Worm (Caenorhabditis elegans) whole organism, L1 larva: ENCODE results near the gene K04C2.8.

Experiments used
- C04F5.9 ChIP-seq: sonication (generic microtip); optimal IDR thresholded peaks from 2 replicates; lab custom pipeline; 2016; ENCODE audit warnings: missing genetic modification characterization, missing compliant biosample characterization
- C16A3.4 ChIP-seq: fragments of 150-350 bp; optimal IDR thresholded peaks from 2 replicates; lab custom pipeline; 2014; ENCODE audit warnings: missing biosample characterization, missing genetic modification characterization
- F16B12.6 ChIP-seq: fragments of 150-350 bp; optimal IDR thresholded peaks from 2 replicates; lab custom pipeline; 2014; ENCODE audit warnings: missing biosample characterization, missing genetic modification characterization
- Y116A8C.19 ChIP-seq: sonication (generic microtip); optimal IDR thresholded peaks from 2 replicates; lab custom pipeline; 2016; ENCODE audit warnings: missing compliant biosample characterization, missing genetic modification characterization, borderline replicate concordance
- alr-1 ChIP-seq: fragments of 200-800 bp; sonication (Bioruptor generic); optimal IDR thresholded peaks from 2 replicates; lab custom pipeline; 2018; ENCODE audit warnings: borderline replicate concordance, mild to moderate bottlenecking, missing genetic modification characterization, missing compliant biosample characterization
- aly-2 ChIP-seq: fragments of 150-350 bp; optimal IDR thresholded peaks from 2 replicates; lab custom pipeline; 2014; ENCODE audit warnings: missing biosample characterization, missing genetic modification characterization
- ama-1 ChIP-seq: fragments of 150-350 bp; optimal IDR thresholded peaks from 2 replicates; lab custom pipeline; 2014
- ceh-82 ChIP-seq, 3 experiments: fragments of 150-350 bp in 1 of 3; sonication (generic microtip) in 2 of 3; optimal IDR thresholded peaks; 2 replicates each; lab custom pipeline; 2014 to 2017; ENCODE audit warnings: missing biosample characterization in 3 of 3, missing genetic modification characterization in 3 of 3
- ceh-90 ChIP-seq: sonication (generic microtip); optimal IDR thresholded peaks from 2 replicates; lab custom pipeline; 2016; ENCODE audit warnings: missing genetic modification characterization, missing compliant biosample characterization
- ces-1 ChIP-seq: fragments of 150-350 bp; optimal IDR thresholded peaks from 2 replicates; lab custom pipeline; 2014; ENCODE audit warnings: missing biosample characterization, missing genetic modification reagents, missing genetic modification characterization
- dpl-1 ChIP-seq, 3 experiments: fragments of 150-350 bp in 2 of 3; sonication (generic microtip) in 1 of 3; optimal IDR thresholded peaks; 2 replicates each; lab custom pipeline; 2014 to 2017; ENCODE audit warnings: missing biosample characterization in 3 of 3, missing genetic modification characterization in 3 of 3, missing genetic modification reagents in 3 of 3
- efl-1 ChIP-seq, 4 experiments: fragments of 150-350 bp; optimal IDR thresholded peaks in 3 of 4; peaks in 1 of 4; 1 replicate in 1 of 4; 2 replicates in 3 of 4; lab custom pipeline; 2014; ENCODE audit warnings: missing biosample characterization in 2 of 4, missing genetic modification characterization in 2 of 4, missing genetic modification reagents in 2 of 4
- egl-13 ChIP-seq: sonication (generic microtip); optimal IDR thresholded peaks from 2 replicates; lab custom pipeline; 2016; ENCODE audit warnings: missing genotype, missing genetic modification reagents, missing genetic modification characterization, missing compliant biosample characterization
- egl-27 ChIP-seq, 2 experiments: fragments of 150-350 bp in 1 of 2; sonication (generic microtip); optimal IDR thresholded peaks; 3 replicates each; lab custom pipeline; 2017 to 2018; ENCODE audit warnings: missing biosample characterization in 2 of 2, missing genetic modification characterization in 2 of 2, missing genetic modification reagents in 2 of 2
- elt-2 ChIP-seq: sonication (generic microtip); optimal IDR thresholded peaks from 2 replicates; lab custom pipeline; 2016; ENCODE audit warnings: missing genetic modification characterization, mild to moderate bottlenecking, inconsistent platforms, missing compliant biosample characterization, missing genetic modification reagents
- elt-3 ChIP-seq, 6 experiments: fragments of 150-350 bp in 1 of 6; sonication (generic microtip); optimal IDR thresholded peaks; 2 replicates each; lab custom pipeline; 2017 to 2018; ENCODE audit warnings: missing biosample characterization in 6 of 6, missing genetic modification characterization in 6 of 6, inconsistent platforms in 1 of 6
- grh-1 ChIP-seq: fragments of 200-800 bp; sonication (Bioruptor generic); IDR thresholded peaks from 2 replicates; pipeline ENCODE4 v1.3.6; 2022; ENCODE audit warnings: missing genetic modification reagents, missing genetic modification characterization, missing compliant biosample characterization
- hlh-17 ChIP-seq: fragments of 200-800 bp; sonication (Bioruptor generic); optimal IDR thresholded peaks from 2 replicates; lab custom pipeline; 2018; ENCODE audit warnings: missing genetic modification characterization, mild to moderate bottlenecking, missing compliant biosample characterization, moderate library complexity, borderline replicate concordance
- hlh-4 ChIP-seq: sonication (generic microtip); optimal IDR thresholded peaks from 2 replicates; lab custom pipeline; 2016; ENCODE audit warnings: mild to moderate bottlenecking, missing genetic modification characterization, missing compliant biosample characterization
- hpl-2 ChIP-seq: fragments of 150-350 bp; optimal IDR thresholded peaks from 2 replicates; lab custom pipeline; 2014; ENCODE audit warnings: missing biosample characterization, missing genetic modification reagents, missing genetic modification characterization
- irx-1 ChIP-seq: sonication (generic microtip); optimal IDR thresholded peaks from 2 replicates; lab custom pipeline; 2016; ENCODE audit warnings: missing genetic modification characterization, missing compliant biosample characterization
- isw-1 ChIP-seq: fragments of 200-800 bp; sonication (Bioruptor generic); IDR thresholded peaks from 2 replicates; pipeline ENCODE4 v1.3.6; 2022; ENCODE audit warnings: missing genetic modification characterization, missing compliant biosample characterization
- lin-13 ChIP-seq: fragments of 150-350 bp; optimal IDR thresholded peaks from 2 replicates; lab custom pipeline; 2014; ENCODE audit warnings: missing biosample characterization, missing genetic modification reagents, missing genetic modification characterization
- lin-14 ChIP-seq: fragments of 200-800 bp; sonication (Bioruptor generic); optimal IDR thresholded peaks from 2 replicates; lab custom pipeline; 2018; ENCODE audit warnings: mild to moderate bottlenecking, missing genetic modification characterization, moderate library complexity, missing compliant biosample characterization
- lin-15B ChIP-seq: fragments of 150-350 bp; sonication (generic microtip); optimal IDR thresholded peaks from 3 replicates; lab custom pipeline; 2014; ENCODE audit warnings: missing biosample characterization, missing genetic modification characterization
- lin-35 ChIP-seq, 2 experiments: fragments of 150-350 bp; optimal IDR thresholded peaks; 2 replicates each; lab custom pipeline; 2014; ENCODE audit warnings: missing biosample characterization in 2 of 2, missing genetic modification characterization in 2 of 2, missing genetic modification reagents in 2 of 2
- lin-39 ChIP-seq: fragments of 150-350 bp; optimal IDR thresholded peaks from 2 replicates; lab custom pipeline; 2014; ENCODE audit warnings: missing biosample characterization, missing genetic modification reagents, missing genetic modification characterization
- lsy-2 ChIP-seq, 2 experiments: fragments of 150-350 bp; optimal IDR thresholded peaks; 2 replicates each; lab custom pipeline; 2014; ENCODE audit warnings: missing biosample characterization in 2 of 2, missing genetic modification characterization in 2 of 2
- mdl-1 ChIP-seq, 2 experiments: fragments of 150-350 bp; optimal IDR thresholded peaks; 2 replicates each; lab custom pipeline; 2014 to 2017; ENCODE audit warnings: missing biosample characterization in 2 of 2, missing genetic modification characterization in 2 of 2, inconsistent platforms in 1 of 2
- mef-2 ChIP-seq: fragments of 150-350 bp; optimal IDR thresholded peaks from 2 replicates; lab custom pipeline; 2014; ENCODE audit warnings: missing biosample characterization, missing genetic modification characterization
- mep-1 ChIP-seq: fragments of 150-350 bp; optimal IDR thresholded peaks from 2 replicates; lab custom pipeline; 2014; ENCODE audit warnings: missing biosample characterization, missing genetic modification characterization
- nhr-11 ChIP-seq: fragments of 150-350 bp; optimal IDR thresholded peaks from 2 replicates; lab custom pipeline; 2014; ENCODE audit warnings: missing biosample characterization, missing genetic modification characterization
- nhr-19 ChIP-seq: fragments of 200-800 bp; sonication (Bioruptor generic); conservative IDR thresholded peaks from 2 replicates; pipeline ENCODE4 v1.3.6; 2022; ENCODE audit warnings: missing genetic modification characterization, missing compliant biosample characterization
- nhr-237 ChIP-seq: fragments of 150-350 bp; optimal IDR thresholded peaks from 2 replicates; lab custom pipeline; 2014; ENCODE audit warnings: missing biosample characterization, missing genetic modification characterization
- nhr-28 ChIP-seq: fragments of 150-350 bp; optimal IDR thresholded peaks from 2 replicates; lab custom pipeline; 2014; ENCODE audit warnings: missing biosample characterization, missing genetic modification characterization
- nhr-47 ChIP-seq: sonication (generic microtip); optimal IDR thresholded peaks from 2 replicates; lab custom pipeline; 2016; ENCODE audit warnings: mild to moderate bottlenecking, missing genetic modification characterization, moderate library complexity, missing compliant biosample characterization
- nhr-76 ChIP-seq: sonication (generic microtip); optimal IDR thresholded peaks from 2 replicates; lab custom pipeline; 2017; ENCODE audit warnings: missing biosample characterization, missing genetic modification characterization
- nhr-77 ChIP-seq: fragments of 150-350 bp; optimal IDR thresholded peaks from 2 replicates; lab custom pipeline; 2014; ENCODE audit warnings: missing biosample characterization, missing genetic modification characterization
- pax-3 ChIP-seq: fragments of 200-800 bp; sonication (Bioruptor generic); optimal IDR thresholded peaks from 2 replicates; lab custom pipeline; 2018; ENCODE audit warnings: mild to moderate bottlenecking, missing genetic modification characterization, moderate library complexity, missing compliant biosample characterization
- pqm-1 ChIP-seq: sonication (generic microtip); optimal IDR thresholded peaks from 3 replicates; lab custom pipeline; 2017; ENCODE audit warnings: missing biosample characterization, missing genetic modification characterization
- rnt-1 ChIP-seq: sonication (generic microtip); optimal IDR thresholded peaks from 2 replicates; lab custom pipeline; 2016; ENCODE audit warnings: mild to moderate bottlenecking, missing genetic modification characterization, moderate library complexity, missing compliant biosample characterization
- snpc-4 ChIP-seq: fragments of 150-350 bp; optimal IDR thresholded peaks from 2 replicates; lab custom pipeline; 2014; ENCODE audit warnings: missing biosample characterization, missing genetic modification characterization
- sup-37 ChIP-seq: fragments of 200-800 bp; sonication (Bioruptor generic); optimal IDR thresholded peaks from 2 replicates; lab custom pipeline; 2018; ENCODE audit warnings: mild to moderate bottlenecking, missing genetic modification characterization, missing compliant biosample characterization
- tbx-2 ChIP-seq: sonication (generic microtip); optimal IDR thresholded peaks from 2 replicates; lab custom pipeline; 2016; ENCODE audit warnings: missing genetic modification characterization, missing compliant biosample characterization
- unc-130 ChIP-seq: fragments of 150-350 bp; optimal IDR thresholded peaks from 2 replicates; lab custom pipeline; 2017; ENCODE audit warnings: missing biosample characterization, missing genetic modification characterization, inconsistent platforms
- unc-62 ChIP-seq: fragments of 150-350 bp; optimal IDR thresholded peaks from 2 replicates; lab custom pipeline; 2014; ENCODE audit warnings: missing biosample characterization, missing genetic modification reagents, missing genetic modification characterization
- unc-98 ChIP-seq: fragments of 200-800 bp; sonication (Bioruptor generic); IDR thresholded peaks from 2 replicates; pipeline ENCODE4 v1.3.6; 2022; ENCODE audit warnings: missing genetic modification characterization, missing compliant biosample characterization
- vab-15 ChIP-seq: sonication (generic microtip); optimal IDR thresholded peaks from 2 replicates; lab custom pipeline; 2017; ENCODE audit warnings: missing genotype, mild to moderate bottlenecking, missing genetic modification characterization, missing compliant biosample characterization
- xbp-1 ChIP-seq: sonication (generic microtip); optimal IDR thresholded peaks from 2 replicates; lab custom pipeline; 2016; ENCODE audit warnings: missing genetic modification characterization, missing compliant biosample characterization
- zag-1 ChIP-seq: fragments of 150-350 bp; optimal IDR thresholded peaks from 2 replicates; lab custom pipeline; 2014; ENCODE audit warnings: missing biosample characterization, missing genetic modification characterization

K04C2.8 gene

ce11 chrIII:6887574-6887973 lies 17.5 kb downstream of the K04C2.8 start (continued):
- no peak for TF ChIP-seq vab-15 (tag; lab: Kevin White, UChicago)
- no peak for TF ChIP-seq Y116A8C.19 (tag; lab: Kevin White, UChicago)
- TF ChIP-seq pqm-1 (tag; lab: Kevin White, UChicago), result no peak
- TF ChIP-seq snpc-4 (tag; lab: Kevin White, UChicago), result no peak
- TF ChIP-seq ces-1 (GFP tag; lab: Kevin White, UChicago), result no peak
- TF ChIP-seq ceh-82 (tag; optimal IDR thresholded peaks at IDR 0.05; lab: Kevin White, UChicago), result peak; percentile 53 to 65 (median 59)
- peak in 1 of 2 experiments; percentile 65 for TF ChIP-seq mdl-1 (tag; optimal IDR thresholded peaks at IDR 0.05; lab: Kevin White, UChicago)
- TF ChIP-seq sup-37, result no peak
- TF ChIP-seq alr-1, result no peak
- peak; percentile 12; the same call in 1 of the 2 replicates for TF ChIP-seq isw-1 (GFP tag; lab: Robert Waterston, UW)
- no peak for TF ChIP-seq mef-2 (tag; lab: Kevin White, UChicago)
- no peak for TF ChIP-seq hlh-17 (GFP tag; lab: Kevin White, UChicago)
- peak; percentile 73 for TF ChIP-seq unc-130 (tag; lab: Kevin White, UChicago)
- peak; percentile 45 for TF ChIP-seq C04F5.9 (tag; lab: Kevin White, UChicago)
- TF ChIP-seq egl-13, result no peak
- no peak for TF ChIP-seq hpl-2 (GFP tag; lab: Kevin White, UChicago)
- no peak for TF ChIP-seq hlh-4
- TF ChIP-seq nhr-28 (tag; lab: Kevin White, UChicago), result no peak
- peak; percentile 69 for TF ChIP-seq rnt-1 (tag; lab: Kevin White, UChicago)
- peak; percentile 56 for TF ChIP-seq xbp-1 (tag; lab: Kevin White, UChicago)
- TF ChIP-seq lin-13, result peak; percentile 60
- no peak for TF ChIP-seq unc-62 (GFP tag; lab: Kevin White, UChicago)
- TF ChIP-seq nhr-77 (tag; lab: Kevin White, UChicago), result peak; percentile 36
- TF ChIP-seq egl-27 (tag; optimal IDR thresholded peaks at IDR 0.05; lab: Kevin White, UChicago), result peak in 1 of 2 experiments; percentile 5
- peak; percentile 59 to 75 for TF ChIP-seq lsy-2 (tag; optimal IDR thresholded peaks at IDR 0.05; lab: Kevin White, UChicago)
- TF ChIP-seq nhr-19, result peak; percentile 70
- peak; percentile 6 for TF ChIP-seq nhr-237 (tag; lab: Kevin White, UChicago)
- peak; percentile 36; the same call in 1 of the 2 replicates for TF ChIP-seq unc-98 (GFP tag; lab: Robert Waterston, UW)
- peak; percentile 58 for TF ChIP-seq lin-14 (GFP tag; lab: Kevin White, UChicago)
- TF ChIP-seq dpl-1 (GFP tag; optimal IDR thresholded peaks at IDR 0.05; lab: Kevin White, UChicago), result peak; percentile 39 to 71 (median 61)
- no peak for TF ChIP-seq nhr-11 (tag; lab: Kevin White, UChicago)
- no peak for TF ChIP-seq lin-39
- TF ChIP-seq ama-1 (lab: Kevin White, UChicago), result no peak
- no peak for TF ChIP-seq elt-2 (tag; lab: Kevin White, UChicago)
- TF ChIP-seq ceh-90 (tag; lab: Kevin White, UChicago), result no peak
- peak; percentile 5 for TF ChIP-seq lin-15B (tag; lab: Kevin White, UChicago)
- peak; percentile 50 to 71 for TF ChIP-seq efl-1 (optimal IDR thresholded peaks at IDR 0.05; lab: Kevin White, UChicago)
- peak; percentile 60 to 96 for TF ChIP-seq efl-1 (GFP tag; optimal IDR thresholded peaks at IDR 0.05 in 1 of 2; lab: Kevin White, UChicago)
- peak; percentile 4 for TF ChIP-seq irx-1 (tag; lab: Kevin White, UChicago)
- TF ChIP-seq nhr-47 (tag; lab: Kevin White, UChicago), result peak; percentile 75
- TF ChIP-seq grh-1, result peak; percentile 20; the same call in 1 of the 2 replicates
- peak in 1 of 6 experiments; percentile 31 for TF ChIP-seq elt-3 (tag; optimal IDR thresholded peaks at IDR 0.05; lab: Kevin White, UChicago)

ce11 chrIII:6888497-6888896 lies 18.4 kb downstream of the K04C2.8 start:
- TF ChIP-seq snpc-4 (tag; lab: Kevin White, UChicago) (no peak), lin-35 (GFP tag; optimal IDR thresholded peaks at IDR 0.05; lab: Kevin White, UChicago) (peak; percentile 11 to 62), mep-1 (tag; lab: Kevin White, UChicago) (peak; percentile 13), pax-3 (no peak), elt-3 (tag; optimal IDR thresholded peaks at IDR 0.05; lab: Kevin White, UChicago) (peak in 1 of 6 experiments; percentile 13), hpl-2 (GFP tag; lab: Kevin White, UChicago) (no peak), nhr-237 (tag; lab: Kevin White, UChicago) (no peak), ceh-90 (tag; lab: Kevin White, UChicago) (no peak), pqm-1 (tag; lab: Kevin White, UChicago) (no peak), zag-1 (tag; lab: Kevin White, UChicago) (no peak), aly-2 (tag; lab: Kevin White, UChicago) (no peak), nhr-47 (tag; lab: Kevin White, UChicago) (peak; percentile 22), C16A3.4 (tag; lab: Kevin White, UChicago) (peak; percentile 22), F16B12.6 (tag; lab: Kevin White, UChicago) (peak; percentile 16), nhr-76 (no peak), nhr-19 (peak; percentile 38), nhr-77 (tag; lab: Kevin White, UChicago) (no peak), mef-2 (tag; lab: Kevin White, UChicago) (no peak), efl-1 (optimal IDR thresholded peaks at IDR 0.05; lab: Kevin White, UChicago) (peak in 1 of 2 experiments; percentile 32), efl-1 (GFP tag; optimal IDR thresholded peaks at IDR 0.05 in 1 of 2; lab: Kevin White, UChicago) (peak in 1 of 2 experiments; percentile 8), tbx-2 (tag; lab: Kevin White, UChicago) (no peak), lsy-2 (tag; optimal IDR thresholded peaks at IDR 0.05; lab: Kevin White, UChicago) (peak in 1 of 2 experiments; percentile 46)
